Worm (Caenorhabditis elegans) whole organism, early embryonic: Measurements from ENCODE around the gene rga-5.

ENCODE experiments used
- aly-1 ChIP-seq: sonication (generic microtip); optimal IDR thresholded peaks from 2 replicates; lab custom pipeline; 2016; ENCODE audit warnings: missing genetic modification characterization, missing compliant biosample characterization
- ama-1 ChIP-seq: fragments of 150-350 bp; optimal IDR thresholded peaks from 2 replicates; lab custom pipeline; 2014
- ceh-13 ChIP-seq: fragments of 200-800 bp; sonication (Bioruptor generic); optimal IDR thresholded peaks from 2 replicates; lab custom pipeline; 2018; ENCODE audit warnings: mild to moderate bottlenecking, missing genetic modification characterization, missing compliant biosample characterization
- flt-1 ChIP-seq: fragments of 200-800 bp; sonication (Bioruptor generic); IDR thresholded peaks from 2 replicates; pipeline ENCODE4 v1.3.6; 2022; ENCODE audit warnings: missing genetic modification characterization, missing compliant biosample characterization
- hmbx-1 ChIP-seq: sonication (generic microtip); optimal IDR thresholded peaks from 2 replicates; lab custom pipeline; 2016; ENCODE audit warnings: mild to moderate bottlenecking, missing genetic modification characterization, missing compliant biosample characterization
- hnd-1 ChIP-seq: sonication (generic microtip); optimal IDR thresholded peaks from 2 replicates; lab custom pipeline; 2016; ENCODE audit warnings: missing genetic modification characterization, missing compliant biosample characterization
- sea-1 ChIP-seq: fragments of 200-800 bp; sonication (Bioruptor generic); conservative IDR thresholded peaks from 2 replicates; pipeline ENCODE4 v1.3.6; 2022; ENCODE audit warnings: missing genetic modification characterization, missing compliant biosample characterization
- tra-4 ChIP-seq: sonication (generic microtip); optimal IDR thresholded peaks from 2 replicates; lab custom pipeline; 2017; ENCODE audit warnings: missing genetic modification characterization, missing compliant biosample characterization

ce11 chrIV:13826363-13826762 is 1.3 kb upstream of the rga-5 start:
- TF ChIP-seq ama-1 (lab: Kevin White, UChicago): no peak
- no peak for TF ChIP-seq hnd-1 (tag; lab: Kevin White, UChicago)
- TF ChIP-seq ceh-13 (GFP tag; lab: Kevin White, UChicago): no peak
- no peak for TF ChIP-seq aly-1 (tag; lab: Kevin White, UChicago)
- TF ChIP-seq sea-1 (GFP tag; lab: Robert Waterston, UW): no peak
- TF ChIP-seq tra-4: no peak
- TF ChIP-seq hmbx-1 (tag; lab: Kevin White, UChicago): no peak
- no peak for TF ChIP-seq flt-1 (GFP tag; lab: Robert Waterston, UW)
